Fruit fly (Drosophila melanogaster): Measurements from ENCODE around the gene Gale.

DNA sequence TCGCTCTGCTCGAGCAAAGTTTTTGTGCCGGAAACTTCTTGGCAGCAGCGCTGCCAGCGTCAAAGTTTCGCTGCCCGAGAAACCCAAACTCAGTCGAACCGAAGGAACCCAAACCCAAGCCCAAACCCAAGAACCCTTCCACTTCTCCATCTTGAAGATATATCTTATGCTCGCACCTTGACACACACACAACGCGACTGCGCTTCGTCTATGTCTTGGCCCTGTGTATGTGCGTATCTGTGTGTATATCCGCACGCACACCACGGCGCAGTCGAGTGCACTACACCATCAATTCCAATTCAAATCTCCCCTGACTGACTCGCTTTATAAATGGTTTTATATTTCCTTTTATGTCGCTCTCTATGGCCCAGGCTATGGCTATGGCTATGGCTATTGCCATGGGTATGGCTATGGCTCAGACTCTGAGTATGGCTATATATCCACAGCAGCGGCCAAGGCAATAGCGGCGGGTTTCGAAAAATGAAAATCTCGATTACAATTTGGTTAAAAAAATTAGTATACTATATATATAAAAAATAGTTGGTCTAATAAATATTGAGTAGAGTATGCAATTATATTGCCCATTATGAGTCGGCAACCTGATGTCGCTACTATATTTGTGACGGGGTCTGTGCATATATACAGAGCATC lies 48.2 kb downstream of the Gale start:
- TF ChIP-seq achi (GFP tag; optimal IDR thresholded peaks at IDR 0.05) (peak; percentile 95), lz (GFP tag; optimal IDR thresholded peaks at IDR 0.05) (peak; percentile 80), esn (GFP tag; optimal IDR thresholded peaks at IDR 0.05) (peak; percentile 85), Gug (GFP tag; IDR thresholded peaks at IDR 0.05) (peak; percentile 93), CG15336 (GFP tag; IDR thresholded peaks at IDR 0.05) (peak; percentile 96), Hr39 (GFP tag; optimal IDR thresholded peaks at IDR 0.05) (peak; percentile 59), OdsH (GFP tag; optimal IDR thresholded peaks at IDR 0.05) (peak; percentile 92), Sox14 (GFP tag; optimal IDR thresholded peaks at IDR 0.05) (peak; percentile 83), Smox (GFP tag; optimal IDR thresholded peaks at IDR 0.05) (peak; percentile 71)

Measured in whole organism, prepupa.